Fruit fly (Drosophila melanogaster) whole organism, embryonic: ENCODE measurements around the gene Ret.

Experiments used
- ATbp ChIP-seq: fragments of 200-800 bp; sonication (Bioruptor generic); optimal IDR thresholded peaks from 2 replicates; lab custom pipeline; 2017; ENCODE audit warnings: missing biosample characterization, mild to moderate bottlenecking, missing genetic modification characterization, missing genetic modification reagents
- B-H2 ChIP-seq: fragments of 200-800 bp; sonication (Bioruptor generic); optimal IDR thresholded peaks from 2 replicates; lab custom pipeline; 2018; ENCODE audit warnings: missing biosample characterization, mild to moderate bottlenecking, missing genetic modification characterization
- CG11085 ChIP-seq: fragments of 200-800 bp; sonication (Bioruptor generic); IDR thresholded peaks from 2 replicates; pipeline ENCODE4 v1.3.6; 2022; ENCODE audit warnings: missing biosample characterization, missing genetic modification characterization
- CG11093 ChIP-seq: fragments of 200-800 bp; sonication (Bioruptor generic); IDR thresholded peaks from 3 replicates; pipeline ENCODE4 v1.3.6; 2022; ENCODE audit warnings: missing biosample characterization, missing genetic modification characterization
- CG11504 ChIP-seq: fragments of 200-800 bp; sonication (Bioruptor generic); optimal IDR thresholded peaks from 3 replicates; lab custom pipeline; 2019; ENCODE audit warnings: missing biosample characterization, mild to moderate bottlenecking, missing genetic modification characterization, moderate library complexity
- CG12219 ChIP-seq: fragments of 200-800 bp; sonication (Bioruptor generic); optimal IDR thresholded peaks from 3 replicates; lab custom pipeline; 2018; ENCODE audit warnings: missing biosample characterization, mild to moderate bottlenecking, missing genetic modification characterization
- CG13894 ChIP-seq: fragments of 200-800 bp; sonication (Bioruptor generic); optimal IDR thresholded peaks from 3 replicates; lab custom pipeline; 2018; ENCODE audit warnings: missing biosample characterization, mild to moderate bottlenecking, missing genetic modification characterization, moderate library complexity
- CG15011 ChIP-seq: fragments of 200-800 bp; sonication (Bioruptor generic); optimal IDR thresholded peaks from 3 replicates; lab custom pipeline; 2018; ENCODE audit warnings: missing biosample characterization, mild to moderate bottlenecking, missing genetic modification characterization
- CG1832 ChIP-seq: fragments of 200-800 bp; sonication (Bioruptor generic); optimal IDR thresholded peaks from 2 replicates; lab custom pipeline; 2017; ENCODE audit warnings: missing biosample characterization, mild to moderate bottlenecking, missing genetic modification characterization, inconsistent platforms
- CG4404 ChIP-seq: fragments of 200-800 bp; sonication (Bioruptor generic); IDR thresholded peaks from 2 replicates; pipeline ENCODE4 v1.3.6; 2022; ENCODE audit warnings: missing biosample characterization, missing genetic modification characterization
- CG4424 ChIP-seq: fragments of 200-800 bp; sonication (Bioruptor generic); optimal IDR thresholded peaks from 3 replicates; lab custom pipeline; 2016; ENCODE audit warnings: missing biosample characterization, missing genetic modification characterization
- CG6765 ChIP-seq: fragments of 200-800 bp; sonication (Bioruptor generic); optimal IDR thresholded peaks from 3 replicates; lab custom pipeline; 2017; ENCODE audit warnings: missing biosample characterization, mild to moderate bottlenecking, missing genetic modification characterization
- CrebB ChIP-seq: fragments of 200-800 bp; sonication (Bioruptor generic); optimal IDR thresholded peaks from 3 replicates; lab custom pipeline; 2018; ENCODE audit warnings: missing biosample characterization, mild to moderate bottlenecking, missing genetic modification characterization
- D ChIP-seq, 2 experiments: fragments of 200-800 bp in 1 of 2; fragments of >200 bp in 1 of 2; sonication (Bioruptor generic) in 1 of 2; optimal IDR thresholded peaks; 2 replicates in 1 of 2; 3 replicates in 1 of 2; lab custom pipeline; 2017; ENCODE audit warnings: mild to moderate bottlenecking in 1 of 2, missing biosample characterization in 1 of 2, missing genetic modification characterization in 1 of 2, missing genetic modification reagents in 1 of 2
- Gug ChIP-seq: fragments of 200-800 bp; sonication (Bioruptor generic); IDR thresholded peaks from 4 replicates; pipeline ENCODE4 v1.3.6; 2022; ENCODE audit warnings: missing biosample characterization, missing genetic modification characterization
- HLH54F ChIP-seq: fragments of 200-800 bp; sonication (Bioruptor generic); optimal IDR thresholded peaks from 3 replicates; lab custom pipeline; 2016; ENCODE audit warnings: missing biosample characterization, missing genetic modification characterization
- Lhr ChIP-seq: fragments of 200-800 bp; sonication (Bioruptor generic); optimal IDR thresholded peaks from 3 replicates; lab custom pipeline; 2017; ENCODE audit warnings: mild to moderate bottlenecking, missing biosample characterization, missing genetic modification reagents, missing genetic modification characterization
- Max ChIP-seq: fragments of 200-800 bp; sonication (Bioruptor generic); optimal IDR thresholded peaks from 2 replicates; lab custom pipeline; 2016; ENCODE audit warnings: missing biosample characterization, mild to moderate bottlenecking, missing genetic modification characterization
- Myb ChIP-seq: fragments of 200-800 bp; sonication (Bioruptor generic); optimal IDR thresholded peaks from 2 replicates; lab custom pipeline; 2016; ENCODE audit warnings: missing biosample characterization, missing genetic modification characterization
- Neu2 ChIP-seq: fragments of 200-800 bp; sonication (Bioruptor generic); optimal IDR thresholded peaks from 3 replicates; lab custom pipeline; 2016; ENCODE audit warnings: missing biosample characterization, missing genetic modification characterization, borderline replicate concordance
- Nf-YA ChIP-seq: fragments of 200-800 bp; sonication (Bioruptor generic); IDR thresholded peaks from 2 replicates; pipeline ENCODE4 v1.3.6; 2022; ENCODE audit warnings: missing biosample characterization, missing genetic modification characterization
- Nf-YC ChIP-seq: fragments of 200-800 bp; optimal IDR thresholded peaks from 3 replicates; lab custom pipeline; 2019; ENCODE audit warnings: missing biosample characterization, mild to moderate bottlenecking, missing genetic modification characterization, moderate library complexity
- Sox102F ChIP-seq: fragments of 200-800 bp; sonication (Bioruptor generic); optimal IDR thresholded peaks from 2 replicates; lab custom pipeline; 2018; ENCODE audit warnings: missing biosample characterization, mild to moderate bottlenecking, missing genetic modification characterization, moderate library complexity
- Usf ChIP-seq: fragments of 200-800 bp; sonication (Bioruptor generic); optimal IDR thresholded peaks from 2 replicates; lab custom pipeline; 2017; ENCODE audit warnings: missing genotype, missing biosample characterization, missing genetic modification characterization
- ash1 ChIP-seq: fragments of 200-800 bp; sonication (Bioruptor generic); optimal IDR thresholded peaks from 2 replicates; lab custom pipeline; 2018; ENCODE audit warnings: missing biosample characterization, mild to moderate bottlenecking, missing genetic modification characterization
- chn ChIP-seq: fragments of 200-800 bp; sonication (Bioruptor generic); optimal IDR thresholded peaks from 2 replicates; lab custom pipeline; 2016; ENCODE audit warnings: missing biosample characterization, missing genetic modification characterization
- emc ChIP-seq: fragments of 200-800 bp; sonication (Bioruptor generic); optimal IDR thresholded peaks from 2 replicates; lab custom pipeline; 2016; ENCODE audit warnings: missing biosample characterization, missing genetic modification characterization
- eyg ChIP-seq: fragments of 200-800 bp; sonication (Bioruptor generic); optimal IDR thresholded peaks from 3 replicates; lab custom pipeline; 2016; ENCODE audit warnings: missing biosample characterization, missing genetic modification characterization
- fd3F ChIP-seq: fragments of 200-800 bp; sonication (Bioruptor generic); optimal IDR thresholded peaks from 2 replicates; lab custom pipeline; 2018; ENCODE audit warnings: missing biosample characterization, mild to moderate bottlenecking, missing genetic modification characterization, moderate library complexity
- ftz-f1 ChIP-seq: fragments of 200-800 bp; sonication (Bioruptor generic); optimal IDR thresholded peaks from 2 replicates; lab custom pipeline; 2016; ENCODE audit warnings: missing biosample characterization, missing genetic modification characterization
- grau ChIP-seq: fragments of 200-800 bp; optimal IDR thresholded peaks from 3 replicates; lab custom pipeline; 2019; ENCODE audit warnings: missing biosample characterization, mild to moderate bottlenecking, missing genetic modification characterization, moderate library complexity
- grn ChIP-seq: fragments of 200-800 bp; sonication (Bioruptor generic); optimal IDR thresholded peaks from 3 replicates; lab custom pipeline; 2017; ENCODE audit warnings: missing biosample characterization, missing genetic modification characterization
- hbn ChIP-seq: fragments of 200-800 bp; sonication (Bioruptor generic); IDR thresholded peaks from 2 replicates; pipeline ENCODE4 v1.3.6; 2022; ENCODE audit warnings: missing biosample characterization, missing genetic modification characterization; ENCODE audit not compliant: partially characterized antibody
- nom ChIP-seq: fragments of 200-800 bp; sonication (Bioruptor generic); optimal IDR thresholded peaks from 2 replicates; lab custom pipeline; 2017; ENCODE audit warnings: missing biosample characterization, missing genetic modification characterization, mild to moderate bottlenecking, moderate library complexity, missing genetic modification reagents
- otp ChIP-seq: fragments of 200-800 bp; sonication (Bioruptor generic); IDR thresholded peaks from 3 replicates; pipeline ENCODE4, ENCODE4 v1.3.6; 2022; ENCODE audit warnings: missing biosample characterization, missing genetic modification characterization
- p53 ChIP-seq: fragments of 200-800 bp; sonication (Bioruptor generic); optimal IDR thresholded peaks from 2 replicates; lab custom pipeline; 2016; ENCODE audit warnings: missing biosample characterization, missing genetic modification characterization
- peb ChIP-seq: fragments of 200-800 bp; sonication (Bioruptor generic); IDR thresholded peaks from 2 replicates; pipeline ENCODE4 v1.3.6; 2022; ENCODE audit warnings: missing biosample characterization, missing genetic modification characterization
- pfk ChIP-seq: fragments of 200-800 bp; sonication (Bioruptor generic); optimal IDR thresholded peaks from 2 replicates; lab custom pipeline; 2018; ENCODE audit warnings: missing biosample characterization, mild to moderate bottlenecking, missing genetic modification characterization, moderate library complexity
- psq ChIP-seq: fragments of 200-800 bp; sonication (Bioruptor generic); optimal IDR thresholded peaks from 2 replicates; lab custom pipeline; 2017; ENCODE audit warnings: missing biosample characterization, missing genetic modification characterization
- ranshi ChIP-seq: fragments of 200-800 bp; sonication (Bioruptor generic); IDR thresholded peaks from 2 replicates; pipeline ENCODE4 v1.3.6; 2022; ENCODE audit warnings: missing biosample characterization, missing genetic modification characterization
- repo ChIP-seq: fragments of 200-800 bp; sonication (Bioruptor generic); optimal IDR thresholded peaks from 2 replicates; lab custom pipeline; 2016; ENCODE audit warnings: missing biosample characterization, missing genetic modification characterization
- rib ChIP-seq: fragments of 200-800 bp; sonication (Bioruptor generic); IDR thresholded peaks from 2 replicates; pipeline ENCODE4 v1.3.6; 2022; ENCODE audit warnings: missing biosample characterization, missing genetic modification characterization
- salm ChIP-seq: fragments of 200-800 bp; sonication (Bioruptor generic); optimal IDR thresholded peaks from 2 replicates; lab custom pipeline; 2018; ENCODE audit warnings: missing biosample characterization, mild to moderate bottlenecking, missing genetic modification characterization
- scrt ChIP-seq: fragments of 200-800 bp; sonication (Bioruptor generic); optimal IDR thresholded peaks from 2 replicates; lab custom pipeline; 2018; ENCODE audit warnings: missing biosample characterization, mild to moderate bottlenecking, missing genetic modification characterization, moderate library complexity
- sim ChIP-seq: fragments of 200-800 bp; sonication (Bioruptor generic); IDR thresholded peaks from 2 replicates; pipeline ENCODE4 v1.3.6; 2022; ENCODE audit warnings: missing biosample characterization, missing genetic modification characterization
- sr ChIP-seq: fragments of 200-800 bp; sonication (Bioruptor generic); IDR thresholded peaks from 3 replicates; pipeline ENCODE4 v1.3.6; 2022; ENCODE audit warnings: missing biosample characterization, missing genetic modification characterization
- tx ChIP-seq: fragments of 200-800 bp; sonication (Bioruptor generic); optimal IDR thresholded peaks from 2 replicates; lab custom pipeline; 2016; ENCODE audit warnings: missing biosample characterization, missing genetic modification characterization
- unc-4 ChIP-seq: fragments of 200-800 bp; sonication (Bioruptor generic); IDR thresholded peaks from 2 replicates; pipeline ENCODE4 v1.3.6; 2022; ENCODE audit warnings: missing biosample characterization, missing genetic modification characterization; ENCODE audit not compliant: partially characterized antibody

Gene Ret

dm6 chr2L:21168295-21169159 is 30.0 kb downstream of the Ret start, which contains the start of the genes mAcon1, CG43345 and CG43346 (continued):
- TF ChIP-seq peb (GFP tag; lab: Robert Waterston, UW): no peak; the same call in 1 of the 2 replicates
- TF ChIP-seq repo (GFP tag; lab: Kevin White, UChicago): peak; percentile 69
- peak; percentile 75 for TF ChIP-seq nom
- TF ChIP-seq CG11093 (GFP tag; lab: Robert Waterston, UW): 0 out of 3 replicates have a peak, but pooled peaks have one; percentile 43
- TF ChIP-seq CrebB: peak; percentile 58
- TF ChIP-seq sim (GFP tag; lab: Robert Waterston, UW): no peak
- TF ChIP-seq CG15011 (GFP tag; lab: Kevin White, UChicago): no peak
- TF ChIP-seq rib (GFP tag; lab: Robert Waterston, UW): no peak
- TF ChIP-seq chn (GFP tag; lab: Kevin White, UChicago): peak; percentile 86
- TF ChIP-seq psq (GFP tag; lab: Kevin White, UChicago): peak; percentile 6
- peak; percentile 84 for TF ChIP-seq emc (GFP tag; lab: Kevin White, UChicago)
- peak; percentile 70 for TF ChIP-seq Usf
- TF ChIP-seq p53 (GFP tag; lab: Kevin White, UChicago): peak; percentile 62
- TF ChIP-seq HLH54F: peak; percentile 93
- TF ChIP-seq ranshi: no peak; the same call in 1 of the 2 replicates
- no peak for TF ChIP-seq unc-4 (GFP tag; lab: Robert Waterston, UW)
- TF ChIP-seq Lhr (GFP tag; lab: Kevin White, UChicago): peak; percentile 56
- TF ChIP-seq Nf-YC (tag; lab: Kevin White, UChicago): no peak
- peak; percentile 83 for TF ChIP-seq tx (GFP tag; lab: Kevin White, UChicago)
- peak; percentile 45 for TF ChIP-seq Neu2
- TF ChIP-seq fd3F: peak; percentile 67
- no peak for TF ChIP-seq Sox102F (GFP tag; lab: Kevin White, UChicago)
- TF ChIP-seq scrt (GFP tag; lab: Kevin White, UChicago): no peak
- TF ChIP-seq D (optimal IDR thresholded peaks at IDR 0.05; lab: Kevin White, UChicago): no peak
- peak; percentile 53 for TF ChIP-seq D (GFP tag; optimal IDR thresholded peaks at IDR 0.05; lab: Kevin White, UChicago)
- TF ChIP-seq grn: no peak
- TF ChIP-seq eyg (GFP tag; lab: Kevin White, UChicago): peak; percentile 75
- peak; percentile 6 for TF ChIP-seq pfk
- TF ChIP-seq CG4424 (GFP tag; lab: Kevin White, UChicago): peak; percentile 80
- peak; percentile 87 for TF ChIP-seq Myb (GFP tag; lab: Kevin White, UChicago)
- peak; percentile 83 for TF ChIP-seq B-H2 (GFP tag; lab: Kevin White, UChicago)
- TF ChIP-seq Gug (GFP tag; lab: Robert Waterston, UW): peak; percentile 52; the same call in 3 of the 4 replicates
- TF ChIP-seq ash1 (GFP tag; lab: Kevin White, UChicago): no peak
- no peak for TF ChIP-seq otp (GFP tag; lab: Robert Waterston, UW)
- TF ChIP-seq CG13894 (tag; lab: Kevin White, UChicago): no peak
- peak; percentile 43 for TF ChIP-seq ATbp (GFP tag; lab: Kevin White, UChicago)
- TF ChIP-seq ftz-f1 (GFP tag; lab: Kevin White, UChicago): peak; percentile 53
- peak; percentile 83 for TF ChIP-seq grau (tag; lab: Kevin White, UChicago)
- peak; percentile 82 for TF ChIP-seq Max
- peak; percentile 60 for TF ChIP-seq CG12219 (GFP tag; lab: Kevin White, UChicago)
- TF ChIP-seq sr (GFP tag; lab: Robert Waterston, UW): peak; percentile 76; the same call in 2 of the 3 replicates
- no peak for TF ChIP-seq hbn
- peak; percentile 35; the same call in 1 of the 2 replicates for TF ChIP-seq CG11085
- no peak for TF ChIP-seq CG1832 (GFP tag; lab: Kevin White, UChicago)
- peak; percentile 27 for TF ChIP-seq CG6765 (GFP tag; lab: Kevin White, UChicago)
- no peak for TF ChIP-seq Nf-YA
- no peak for TF ChIP-seq CG11504 (tag; lab: Kevin White, UChicago)
- TF ChIP-seq salm (tag; lab: Kevin White, UChicago): no peak
- TF ChIP-seq CG4404 (GFP tag; lab: Robert Waterston, UW): peak; percentile 80
